Worm (Caenorhabditis elegans): ENCODE results near the gene nhr-203.

nhr-203 gene

ce11 chrV:433898-434297 is 25.7 kb upstream of the nhr-203 start, which contains the start of gene B0554.2:
Gene B0554.2, plus strand, starts transcription at chrV:434198.
- TF ChIP-seq lim-7 (GFP tag; IDR thresholded peaks at IDR 0.05) (no peak), lin-39 (tag; optimal IDR thresholded peaks at IDR 0.05) (no peak), ces-1 (GFP tag; optimal IDR thresholded peaks at IDR 0.05) (no peak), F10B5.3 (tag; optimal IDR thresholded peaks at IDR 0.05) (no peak)

DNA sequence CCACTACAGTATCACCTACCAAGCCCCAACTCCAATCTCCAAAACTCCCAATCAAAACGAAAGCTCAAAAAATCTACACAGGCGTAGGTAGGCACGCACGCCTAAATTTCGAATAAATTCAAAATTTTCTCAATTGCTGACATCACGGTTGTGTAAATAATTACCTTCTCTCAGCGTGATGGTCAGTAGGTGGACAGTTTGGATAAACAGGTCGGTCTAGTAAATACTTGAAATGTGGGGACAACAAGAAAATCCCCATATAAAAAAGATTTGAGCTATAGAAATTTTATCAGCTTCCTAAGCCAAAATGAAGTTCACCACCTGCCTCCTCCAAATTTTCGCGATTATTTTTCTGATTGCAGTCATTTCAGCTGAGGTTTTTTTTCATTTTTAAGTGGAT is 21.5 kb upstream of the nhr-203 start, which contains the start of gene B0554.1:
Gene B0554.1 (plus strand): TSS at position 301 of the 400 bp plus-strand sequence.
- TF ChIP-seq dmd-6 (GFP tag; IDR thresholded peaks at IDR 0.05) (no peak), tag-97 (GFP tag; IDR thresholded peaks at IDR 0.05) (no peak), madf-5 (GFP tag; IDR thresholded peaks at IDR 0.05) (no peak), madf-9 (GFP tag; conservative IDR thresholded peaks at IDR 0.05) (no peak), pha-4 (GFP tag; IDR thresholded peaks at IDR 0.05) (no peak), pha-4 (tag; optimal IDR thresholded peaks at IDR 0.05) (no peak), ctbp-1 (GFP tag; IDR thresholded peaks at IDR 0.05) (no peak)

- TF ChIP-seq lin-15B (tag; optimal IDR thresholded peaks at IDR 0.05) (no peak), aha-1 (tag) (peak; percentile 92), unc-62 (GFP tag; optimal IDR thresholded peaks at IDR 0.05 in 1 of 2) (peak in 1 of 2 experiments; percentile 90), unc-62 (tag; optimal IDR thresholded peaks at IDR 0.05) (no peak)
Measured at ce11 chrV:439183-439749, 20.3 kb upstream of the nhr-203 start.

ce11 chrV:440923-441322 is 18.7 kb upstream of the nhr-203 start, which contains the start of gene B0554.7:
Gene B0554.7, minus strand, starts transcription at chrV:441023.
- TF ChIP-seq aha-1 (tag), result peak; percentile 13
- TF ChIP-seq lir-3 (tag; optimal IDR thresholded peaks at IDR 0.05), result no peak
- no peak for TF ChIP-seq aly-2 (tag; optimal IDR thresholded peaks at IDR 0.05)

- TF ChIP-seq saeg-2 (GFP tag; IDR thresholded peaks at IDR 0.05) (no peak), hlh-11 (tag; optimal IDR thresholded peaks at IDR 0.05) (no peak), arid-1 (GFP tag; conservative IDR thresholded peaks at IDR 0.05) (no peak), tag-97 (GFP tag; IDR thresholded peaks at IDR 0.05) (no peak), zfp-3 (GFP tag; conservative IDR thresholded peaks at IDR 0.05) (no peak), ceh-62 (tag; optimal IDR thresholded peaks at IDR 0.05) (no peak), tra-1 (GFP tag; IDR thresholded peaks at IDR 0.05) (no peak), sdz-12 (GFP tag; optimal IDR thresholded peaks at IDR 0.05) (no peak), nhr-11 (tag; optimal IDR thresholded peaks at IDR 0.05) (no peak), hmg-1.1 (GFP tag; IDR thresholded peaks at IDR 0.05) (no peak), fos-1 (tag; optimal IDR thresholded peaks at IDR 0.05) (no peak), nhr-48 (tag; optimal IDR thresholded peaks at IDR 0.05) (no peak), mes-2 (tag; optimal IDR thresholded peaks at IDR 0.05; ENCODE audit: poor library complexity, severe bottlenecking) (no peak), lin-39 (tag; optimal IDR thresholded peaks at IDR 0.05) (no peak), lin-15B (tag; optimal IDR thresholded peaks at IDR 0.05) (no peak)
Measured at ce11 chrV:443193-443592, 16.4 kb upstream of the nhr-203 start, which contains the start of gene srh-33. Gene srh-33, minus strand, starts transcription at chrV:443293.

- no peak for TF ChIP-seq lir-3 (tag; optimal IDR thresholded peaks at IDR 0.05)
- TF ChIP-seq unc-62 (GFP tag; optimal IDR thresholded peaks at IDR 0.05 in 1 of 2), result no peak
- TF ChIP-seq unc-62 (tag; optimal IDR thresholded peaks at IDR 0.05), result no peak
- TF ChIP-seq lsy-2 (tag; optimal IDR thresholded peaks at IDR 0.05), result no peak
- TF ChIP-seq daf-19 (GFP tag; conservative IDR thresholded peaks at IDR 0.05), result no peak
- TF ChIP-seq spr-1 (tag; optimal IDR thresholded peaks at IDR 0.05), result no peak
- no peak for TF ChIP-seq nhr-25 (tag; optimal IDR thresholded peaks at IDR 0.05; ENCODE audit: borderline replicate concordance, insufficient read depth)
- TF ChIP-seq unc-39 (tag; optimal IDR thresholded peaks at IDR 0.05), result no peak
- TF ChIP-seq ztf-11 (tag; optimal IDR thresholded peaks at IDR 0.05), result no peak
- TF ChIP-seq egl-27 (tag; optimal IDR thresholded peaks at IDR 0.05), result no peak
Measured at ce11 chrV:446574-446973, 13.0 kb upstream of the nhr-203 start, which contains the start of gene srh-34. Gene srh-34, minus strand, starts transcription at chrV:446674.

All from whole organism, L4 larva.